Fruit fly (Drosophila melanogaster): Measurements from ENCODE around the gene CG13031.

DNA sequence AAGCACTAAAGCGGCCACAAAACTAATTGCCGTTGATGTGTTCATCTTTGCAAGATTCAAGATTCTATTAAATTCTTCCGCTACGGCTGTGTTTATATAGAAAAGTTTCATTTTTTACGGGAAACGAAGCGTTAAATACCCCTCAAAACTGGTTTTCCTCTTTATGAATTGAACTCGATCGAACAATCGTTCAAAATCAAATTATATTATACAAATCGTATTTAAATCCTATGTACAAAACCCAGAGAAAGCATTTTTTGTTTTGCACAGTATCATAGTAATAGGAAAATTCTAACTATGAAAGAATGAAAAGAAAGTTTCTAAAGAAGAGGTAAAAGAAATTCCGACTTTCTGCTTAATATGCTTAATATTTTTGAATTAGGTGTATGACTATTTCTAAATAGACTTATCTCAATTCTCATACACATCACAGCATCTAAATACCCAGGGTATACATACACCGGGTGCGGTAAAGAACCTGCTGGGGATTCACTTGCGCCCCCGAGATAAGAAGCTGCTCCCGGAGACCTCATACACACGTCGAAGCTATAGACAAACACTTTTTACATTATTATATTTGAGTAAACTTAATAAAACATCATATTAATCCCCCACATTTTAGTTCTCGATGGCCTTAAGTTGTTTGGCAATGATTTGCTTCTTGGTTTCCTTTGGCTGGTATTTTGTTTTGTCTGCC is 3.4 kb downstream of the CG13031 start, which contains the start of gene PGRP-SB1:
- TF ChIP-seq insv (optimal IDR thresholded peaks at IDR 0.05) = no peak
- no peak for TF ChIP-seq h (optimal IDR thresholded peaks at IDR 0.05)
- TF ChIP-seq psq (optimal IDR thresholded peaks at IDR 0.05) = no peak

All from Kc167 (cell line).